Fruit fly (Drosophila melanogaster) whole organism, pupa: ENCODE measurements around the gene Spps.
A peak's percentile ranks its signal among the peaks of the same experiment; 100 is the strongest.

Experiments used
- CG10348 ChIP-seq: fragments of 200-800 bp; sonication (Bioruptor generic); IDR thresholded peaks from 2 replicates; pipeline ENCODE4 v1.3.6; 2022; ENCODE audit warnings: missing biosample characterization, missing genetic modification characterization
- CG12605 ChIP-seq: fragments of 200-800 bp; sonication (Bioruptor generic); IDR thresholded peaks from 2 replicates; pipeline ENCODE4 v1.3.6; 2022; ENCODE audit warnings: missing biosample characterization, missing genetic modification characterization
- CG13204 ChIP-seq: fragments of 200-800 bp; sonication (Bioruptor generic); optimal IDR thresholded peaks from 2 replicates; lab custom pipeline; 2018; ENCODE audit warnings: missing biosample characterization, mild to moderate bottlenecking, missing genetic modification characterization, moderate library complexity
- CG14655 ChIP-seq: fragments of 200-800 bp; sonication (Bioruptor generic); optimal IDR thresholded peaks from 3 replicates; lab custom pipeline; 2017; ENCODE audit warnings: mild to moderate bottlenecking, missing biosample characterization, missing genetic modification reagents, missing genetic modification characterization
- CG15710 ChIP-seq: fragments of 200-800 bp; sonication (Bioruptor generic); optimal IDR thresholded peaks from 2 replicates; lab custom pipeline; 2018; ENCODE audit warnings: missing biosample characterization, mild to moderate bottlenecking, missing genetic modification characterization, moderate library complexity
- CG17806 ChIP-seq: fragments of 200-800 bp; sonication (Bioruptor generic); optimal IDR thresholded peaks from 2 replicates; lab custom pipeline; 2018; ENCODE audit warnings: missing biosample characterization, mild to moderate bottlenecking, missing genetic modification characterization, moderate library complexity
- CG32121 ChIP-seq: fragments of 200-800 bp; sonication (Bioruptor generic); IDR thresholded peaks from 2 replicates; pipeline ENCODE4 v1.3.6; 2022; ENCODE audit warnings: missing biosample characterization, missing genetic modification characterization
- CG34367 ChIP-seq: fragments of 200-800 bp; sonication (Bioruptor generic); optimal IDR thresholded peaks from 2 replicates; lab custom pipeline; 2018; ENCODE audit warnings: missing biosample characterization, mild to moderate bottlenecking, missing genetic modification characterization
- CG4496 ChIP-seq: fragments of 200-800 bp; sonication (Bioruptor generic); IDR thresholded peaks from 3 replicates; pipeline ENCODE4 v1.3.6; 2022; ENCODE audit warnings: missing biosample characterization, missing genetic modification characterization
- CG8159 ChIP-seq: fragments of 200-800 bp; sonication (Bioruptor generic); optimal IDR thresholded peaks from 3 replicates; lab custom pipeline; 2018; ENCODE audit warnings: missing biosample characterization, mild to moderate bottlenecking, missing genetic modification characterization, moderate library complexity
- CG8301 ChIP-seq: fragments of 200-800 bp; sonication (Bioruptor generic); optimal IDR thresholded peaks from 2 replicates; lab custom pipeline; 2018; ENCODE audit warnings: missing biosample characterization, mild to moderate bottlenecking, missing genetic modification characterization
- CG9948 ChIP-seq: fragments of 200-800 bp; sonication (Bioruptor generic); optimal IDR thresholded peaks from 2 replicates; lab custom pipeline; 2018; ENCODE audit warnings: missing biosample characterization, mild to moderate bottlenecking, missing genetic modification characterization, moderate library complexity
- D1 ChIP-seq: fragments of 200-800 bp; sonication (Bioruptor generic); optimal IDR thresholded peaks from 2 replicates; lab custom pipeline; 2018; ENCODE audit warnings: missing biosample characterization, mild to moderate bottlenecking, missing genetic modification characterization, moderate library complexity
- EcR ChIP-seq: fragments of 200-800 bp; sonication (Bioruptor generic); optimal IDR thresholded peaks from 3 replicates; lab custom pipeline; 2019; ENCODE audit warnings: missing biosample characterization, missing genetic modification characterization, mild to moderate bottlenecking, moderate library complexity, missing genetic modification reagents
- Ets98B ChIP-seq: fragments of 200-800 bp; sonication (Bioruptor generic); IDR thresholded peaks from 2 replicates; pipeline ENCODE4 v1.3.6; 2022; ENCODE audit warnings: missing biosample characterization, missing genetic modification characterization
- Pif1A ChIP-seq: fragments of 200-800 bp; sonication (Bioruptor generic); optimal IDR thresholded peaks from 3 replicates; lab custom pipeline; 2016; ENCODE audit warnings: missing biosample characterization, missing genetic modification characterization
- Pif1B ChIP-seq: fragments of 200-800 bp; sonication (Bioruptor generic); optimal IDR thresholded peaks from 3 replicates; lab custom pipeline; 2016; ENCODE audit warnings: missing biosample characterization, missing genetic modification characterization
- Snoo ChIP-seq: fragments of 200-800 bp; sonication (Bioruptor generic); optimal IDR thresholded peaks from 3 replicates; lab custom pipeline; 2017; ENCODE audit warnings: missing biosample characterization, mild to moderate bottlenecking, missing genetic modification characterization, inconsistent platforms
- fd96Ca ChIP-seq: fragments of 200-800 bp; sonication (Bioruptor generic); IDR thresholded peaks from 3 replicates; pipeline ENCODE4 v1.3.6; 2022; ENCODE audit warnings: missing biosample characterization, missing genetic modification characterization
- gl ChIP-seq: fragments of 200-800 bp; sonication (Bioruptor generic); optimal IDR thresholded peaks from 2 replicates; lab custom pipeline; 2018; ENCODE audit warnings: missing biosample characterization, mild to moderate bottlenecking, missing genetic modification characterization
- rn ChIP-seq: fragments of 200-800 bp; sonication (Bioruptor generic); IDR thresholded peaks from 2 replicates; pipeline ENCODE4 v1.3.6; 2022; ENCODE audit warnings: missing biosample characterization, missing genetic modification characterization

Spps gene

dm6 chr3R:24270578-24270977, 43.8 kb upstream of the Spps start:
- TF ChIP-seq CG32121 (GFP tag; lab: Robert Waterston, UW) (no peak), Pif1A (no peak), CG8159 (no peak), CG15710 (no peak), CG13204 (no peak), gl (tag; lab: Kevin White, UChicago) (no peak), rn (GFP tag; lab: Robert Waterston, UW) (no peak), CG14655 (GFP tag; lab: Kevin White, UChicago) (no peak), CG4496 (no peak), EcR (GFP tag; lab: Kevin White, UChicago) (no peak), CG10348 (GFP tag; lab: Robert Waterston, UW) (no peak), Ets98B (no peak)

DNA sequence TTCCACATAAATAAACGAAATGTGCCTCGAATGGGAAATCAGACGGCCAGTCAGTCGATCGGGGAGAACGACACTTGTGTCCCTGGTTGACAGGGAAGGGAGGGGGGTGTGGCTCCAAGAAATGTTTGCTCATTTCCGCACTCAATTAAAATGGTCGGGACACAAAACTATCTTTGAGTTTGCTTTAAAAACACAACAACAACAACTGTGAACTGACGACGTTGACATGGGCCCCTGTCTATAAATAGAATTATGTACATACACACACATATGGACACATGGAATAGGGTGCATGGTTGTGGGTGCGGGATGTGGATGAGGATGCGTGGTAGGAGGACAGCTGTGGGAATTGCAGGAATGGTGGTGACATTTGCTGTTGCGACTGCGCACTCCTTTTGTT, 43.3 kb upstream of the Spps start:
- TF ChIP-seq CG32121 (GFP tag; lab: Robert Waterston, UW) (no peak), CG13204 (peak; percentile 27), EcR (GFP tag; lab: Kevin White, UChicago) (peak; percentile 80)

- no peak for TF ChIP-seq gl (tag; lab: Kevin White, UChicago)
- no peak for TF ChIP-seq CG14655 (GFP tag; lab: Kevin White, UChicago)
- TF ChIP-seq rn (GFP tag; lab: Robert Waterston, UW): no peak
- TF ChIP-seq CG9948 (tag; lab: Kevin White, UChicago): no peak
- TF ChIP-seq CG8301 (tag; lab: Kevin White, UChicago): no peak
- TF ChIP-seq D1 (tag; lab: Kevin White, UChicago): no peak
- TF ChIP-seq CG13204: no peak
- no peak for TF ChIP-seq CG32121 (GFP tag; lab: Robert Waterston, UW)
- TF ChIP-seq fd96Ca (GFP tag; lab: Robert Waterston, UW): no peak
- TF ChIP-seq CG15710: no peak
- TF ChIP-seq CG4496: no peak
- no peak for TF ChIP-seq CG8159
- TF ChIP-seq CG12605 (GFP tag; lab: Robert Waterston, UW): no peak
- TF ChIP-seq Ets98B: no peak
- no peak for TF ChIP-seq CG10348 (GFP tag; lab: Robert Waterston, UW)
- no peak for TF ChIP-seq Snoo (tag; lab: Kevin White, UChicago)
- no peak for TF ChIP-seq EcR (GFP tag; lab: Kevin White, UChicago)
- no peak for TF ChIP-seq Pif1A
- TF ChIP-seq CG17806 (tag; lab: Kevin White, UChicago): no peak
- TF ChIP-seq CG34367 (tag; lab: Kevin White, UChicago): no peak
These were observed 41.6 kb upstream of the Spps start for dm6 chr3R:24268293-24268692.

DNA sequence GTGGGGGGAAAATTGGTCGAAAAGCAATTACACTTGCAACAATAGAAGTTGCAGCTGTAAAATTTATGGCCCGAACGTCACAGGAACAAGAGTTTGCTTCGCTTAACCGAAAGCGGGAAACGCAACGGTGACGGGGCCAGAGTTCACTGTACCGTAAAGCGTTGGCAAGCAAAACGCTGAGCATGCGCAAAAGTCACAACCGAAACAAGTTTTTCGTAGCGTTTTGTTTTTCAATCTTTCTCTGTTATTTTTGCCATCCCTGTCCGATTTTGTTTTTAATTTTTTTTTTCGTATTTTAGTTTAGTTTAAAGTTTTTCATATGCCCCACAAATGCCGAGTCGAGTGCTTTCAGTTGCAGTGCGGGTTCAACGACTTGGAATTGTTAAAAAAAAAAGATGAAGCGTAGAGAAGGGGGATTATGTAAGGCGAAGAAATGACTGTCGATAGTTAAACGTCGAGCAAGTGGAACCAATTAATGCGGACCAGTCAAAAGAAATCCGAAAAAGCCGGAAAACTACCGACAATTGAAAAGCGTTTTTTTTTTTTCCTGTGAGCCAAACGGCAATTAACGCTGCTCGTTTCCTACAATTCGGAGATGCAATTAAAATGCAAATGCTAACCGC, 41.0 kb upstream of the Spps start:
- TF ChIP-seq EcR (GFP tag; lab: Kevin White, UChicago): peak; percentile 82
- no peak for TF ChIP-seq CG34367 (tag; lab: Kevin White, UChicago)

DNA sequence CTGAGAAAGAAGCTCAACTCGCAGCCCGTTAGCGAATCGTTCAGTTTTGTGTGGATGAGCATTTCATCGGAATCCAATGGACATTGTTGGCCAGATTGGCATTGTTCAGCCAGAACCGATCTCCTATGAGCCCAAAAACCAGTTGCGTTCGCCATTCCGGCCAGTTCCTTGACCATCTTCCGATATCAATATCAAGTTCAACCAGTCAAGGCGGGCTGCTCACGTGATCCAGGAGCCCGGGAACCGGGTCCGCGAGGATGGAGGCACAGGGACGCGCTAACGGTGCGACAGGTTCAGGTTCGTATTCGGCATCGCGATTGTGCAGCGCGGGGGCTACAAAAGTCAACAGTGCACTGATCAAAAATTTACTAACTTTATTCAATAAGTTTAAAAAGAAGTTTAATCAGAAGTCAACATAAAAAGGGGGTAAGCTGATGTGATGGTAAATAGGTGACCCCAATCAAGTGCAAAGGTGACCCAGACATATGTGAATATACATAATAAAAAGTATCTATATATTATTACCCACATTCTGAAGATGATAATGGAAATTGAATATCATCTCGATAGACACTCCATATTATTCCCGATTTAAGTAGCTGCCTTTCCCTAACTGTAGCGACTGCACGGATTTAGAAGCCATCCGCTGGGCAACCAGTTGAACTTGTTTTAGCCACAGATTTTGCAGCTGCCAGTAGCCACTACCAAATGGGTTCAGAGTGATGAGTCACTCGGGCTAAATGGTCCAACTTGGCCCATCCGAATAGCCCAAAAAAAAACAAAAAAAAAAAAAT, 40.2 kb upstream of the Spps start:
- TF ChIP-seq Ets98B: no peak; the same call in none of the 2 replicates
- TF ChIP-seq fd96Ca (GFP tag; lab: Robert Waterston, UW): peak; percentile 83
- TF ChIP-seq CG4496: peak; percentile 71
- TF ChIP-seq CG10348 (GFP tag; lab: Robert Waterston, UW): no peak
- peak; percentile 93 for TF ChIP-seq CG15710
- TF ChIP-seq CG12605 (GFP tag; lab: Robert Waterston, UW): peak; percentile 60
- peak; percentile 66 for TF ChIP-seq D1 (tag; lab: Kevin White, UChicago)
- peak; percentile 86 for TF ChIP-seq Pif1A
- peak; percentile 88 for TF ChIP-seq CG9948 (tag; lab: Kevin White, UChicago)
- TF ChIP-seq CG32121 (GFP tag; lab: Robert Waterston, UW): peak; percentile 51
- TF ChIP-seq EcR (GFP tag; lab: Kevin White, UChicago): peak; percentile 97
- TF ChIP-seq CG8301 (tag; lab: Kevin White, UChicago): peak; percentile 83
- peak; percentile 84 for TF ChIP-seq CG13204
- TF ChIP-seq CG34367 (tag; lab: Kevin White, UChicago): peak; percentile 85
- peak; percentile 91 for TF ChIP-seq CG14655 (GFP tag; lab: Kevin White, UChicago)
- peak; percentile 68 for TF ChIP-seq gl (tag; lab: Kevin White, UChicago)
- peak; percentile 40; the same call in 1 of the 2 replicates for TF ChIP-seq rn (GFP tag; lab: Robert Waterston, UW)
- TF ChIP-seq Snoo (tag; lab: Kevin White, UChicago): peak; percentile 80
- TF ChIP-seq Pif1B (GFP tag; lab: Kevin White, UChicago): peak; percentile 88
- TF ChIP-seq CG17806 (tag; lab: Kevin White, UChicago): peak; percentile 85
- peak; percentile 93 for TF ChIP-seq CG8159
